Comparison of ENCODE assay signal across 5 fruit fly cellular contexts in the genomic region with DNA sequence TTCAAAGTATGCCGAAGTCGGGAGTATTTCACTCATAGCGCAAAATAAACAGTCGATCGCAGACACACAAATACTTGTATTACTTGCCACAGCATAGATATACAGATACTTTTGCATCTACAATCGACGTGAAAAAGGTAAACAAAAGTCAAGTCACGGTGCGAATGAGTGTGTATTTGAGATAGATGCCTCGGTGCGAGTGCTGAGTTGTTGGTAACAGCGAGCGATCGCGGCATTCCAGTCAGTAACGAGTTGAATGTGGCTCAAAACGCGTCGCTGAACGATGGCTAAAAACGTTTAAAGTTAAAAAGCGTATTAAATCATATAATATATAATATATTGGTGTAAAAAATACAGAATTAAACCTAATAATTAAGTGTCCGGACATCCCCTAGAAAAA.
TF ChIP-seq lines count a peak whose summit lies in the region.

A gene (plus strand): TSS at position 207 of the 400 bp plus-strand sequence.

- TF ChIP-seq CTCF in whole organism, embryonic (GFP tag; optimal IDR thresholded peaks at IDR 0.05; lab: Kevin White, UChicago), result no peak

TF ChIP-seq in whole organism, adult, 20 proteins besides CTCF, POLR2A, EP300 and RAD21:
- TF ChIP-seq Hr96 (GFP tag; optimal IDR thresholded peaks at IDR 0.05; lab: Kevin White, UChicago), result no peak
- peak; percentile 10 for TF ChIP-seq CG12768 (GFP tag; optimal IDR thresholded peaks at IDR 0.05; lab: Kevin White, UChicago)
- TF ChIP-seq cic (GFP tag; optimal IDR thresholded peaks at IDR 0.05; lab: Kevin White, UChicago), result peak; percentile 56
- no peak for TF ChIP-seq CG5204 (GFP tag; optimal IDR thresholded peaks at IDR 0.05; lab: Kevin White, UChicago)
- no peak for TF ChIP-seq ovo (GFP tag; optimal IDR thresholded peaks at IDR 0.05; lab: Kevin White, UChicago)
- TF ChIP-seq toe (GFP tag; optimal IDR thresholded peaks at IDR 0.05; lab: Kevin White, UChicago), result no peak
- TF ChIP-seq Crg-1 (GFP tag; optimal IDR thresholded peaks at IDR 0.05; lab: Kevin White, UChicago), result no peak
- TF ChIP-seq kay (GFP tag; lab: Kevin White, UChicago; ENCODE audit: borderline replicate concordance), result peak; percentile 55
- TF ChIP-seq tj (GFP tag; optimal IDR thresholded peaks at IDR 0.05; lab: Kevin White, UChicago), result no peak
- TF ChIP-seq cnc (optimal IDR thresholded peaks at IDR 0.05; lab: Kevin White, UChicago), result peak in 1 of 2 experiments; percentile 9
- no peak for TF ChIP-seq CG11617 (GFP tag; optimal IDR thresholded peaks at IDR 0.05; lab: Kevin White, UChicago)

TF ChIP-seq in whole organism, embryonic, 481 proteins besides CTCF, POLR2A, EP300 and RAD21 (continues in another document):
- no peak for TF ChIP-seq Pdp1 (GFP tag; optimal IDR thresholded peaks at IDR 0.05; lab: Kevin White, UChicago)
- no peak for TF ChIP-seq CrebB (tag; optimal IDR thresholded peaks at IDR 0.05; lab: Kevin White, UChicago)
- TF ChIP-seq CG13424 (tag; optimal IDR thresholded peaks at IDR 0.05; lab: Kevin White, UChicago), result no peak
- no peak for TF ChIP-seq CG15514 (GFP tag; optimal IDR thresholded peaks at IDR 0.05; lab: Kevin White, UChicago)
- TF ChIP-seq Poxn (GFP tag; IDR thresholded peaks at IDR 0.05; lab: Robert Waterston, UW), result no peak
- no peak for TF ChIP-seq CG9437 (GFP tag; optimal IDR thresholded peaks at IDR 0.05; lab: Kevin White, UChicago)
- TF ChIP-seq h (optimal IDR thresholded peaks at IDR 0.05; lab: Kevin White, UChicago), result no peak
- no peak for TF ChIP-seq CG4360 (GFP tag; IDR thresholded peaks at IDR 0.05; lab: Robert Waterston, UW)
- no peak for TF ChIP-seq CG16779 (GFP tag; IDR thresholded peaks at IDR 0.05; lab: Robert Waterston, UW)
- no peak for TF ChIP-seq sim (GFP tag; IDR thresholded peaks at IDR 0.05; lab: Robert Waterston, UW)
- TF ChIP-seq gce (GFP tag; IDR thresholded peaks at IDR 0.05; lab: Robert Waterston, UW), result no peak
- TF ChIP-seq peb (GFP tag; IDR thresholded peaks at IDR 0.05; lab: Robert Waterston, UW), result no peak
- TF ChIP-seq CG7963 (GFP tag; IDR thresholded peaks at IDR 0.05; lab: Robert Waterston, UW; ENCODE audit: partially characterized antibody), result no peak
- TF ChIP-seq Xbp1 (GFP tag; optimal IDR thresholded peaks at IDR 0.05; lab: Kevin White, UChicago), result no peak
- TF ChIP-seq Adf1 (GFP tag; IDR thresholded peaks at IDR 0.05; lab: Robert Waterston, UW), result no peak
- TF ChIP-seq inv (GFP tag; IDR thresholded peaks at IDR 0.05; lab: Robert Waterston, UW; ENCODE audit: partially characterized antibody), result no peak
- no peak for TF ChIP-seq YL-1 (GFP tag; optimal IDR thresholded peaks at IDR 0.05; lab: Kevin White, UChicago)
- no peak for TF ChIP-seq CG8478 (optimal IDR thresholded peaks at IDR 0.05; lab: Kevin White, UChicago)
- no peak for TF ChIP-seq NfI (GFP tag; optimal IDR thresholded peaks at IDR 0.05; lab: Kevin White, UChicago)
- TF ChIP-seq pfk (GFP tag; optimal IDR thresholded peaks at IDR 0.05; lab: Kevin White, UChicago), result no peak

TF ChIP-seq in whole organism, prepupa, 60 proteins besides CTCF, POLR2A, EP300 and RAD21:
- TF ChIP-seq CG11294 (GFP tag; IDR thresholded peaks at IDR 0.05; lab: Robert Waterston, UW) (no peak), Eip93F (GFP tag; optimal IDR thresholded peaks at IDR 0.05; lab: Kevin White, UChicago) (peak; percentile 17), CG6163 (GFP tag; IDR thresholded peaks at IDR 0.05; lab: Robert Waterston, UW) (0 out of 3 replicates have a peak, but pooled peaks have one; percentile 33), fkh (GFP tag; optimal IDR thresholded peaks at IDR 0.05; lab: Kevin White, UChicago) (peak; percentile 84), CG1621 (tag; optimal IDR thresholded peaks at IDR 0.05; lab: Kevin White, UChicago) (peak; percentile 0)

TF ChIP-seq in whole organism, pupa, 21 proteins besides CTCF, POLR2A, EP300 and RAD21:
- TF ChIP-seq CG8301 (tag; optimal IDR thresholded peaks at IDR 0.05; lab: Kevin White, UChicago), result no peak
- TF ChIP-seq Pif1A (GFP tag; optimal IDR thresholded peaks at IDR 0.05; lab: Kevin White, UChicago), result no peak
- no peak for TF ChIP-seq CG8159 (tag; optimal IDR thresholded peaks at IDR 0.05; lab: Kevin White, UChicago)
- no peak for TF ChIP-seq gl (tag; optimal IDR thresholded peaks at IDR 0.05; lab: Kevin White, UChicago)
- no peak for TF ChIP-seq CG34367 (tag; optimal IDR thresholded peaks at IDR 0.05; lab: Kevin White, UChicago)
- no peak for TF ChIP-seq CG32121 (GFP tag; IDR thresholded peaks at IDR 0.05; lab: Robert Waterston, UW)
- TF ChIP-seq fd96Ca (GFP tag; IDR thresholded peaks at IDR 0.05; lab: Robert Waterston, UW), result no peak; the same call in 2 of the 3 replicates
- TF ChIP-seq Snoo (tag; optimal IDR thresholded peaks at IDR 0.05; lab: Kevin White, UChicago), result no peak
- peak; percentile 24 for TF ChIP-seq EcR (GFP tag; optimal IDR thresholded peaks at IDR 0.05; lab: Kevin White, UChicago)
- TF ChIP-seq CG12605 (GFP tag; IDR thresholded peaks at IDR 0.05; lab: Robert Waterston, UW), result no peak
- TF ChIP-seq CG13204 (GFP tag; optimal IDR thresholded peaks at IDR 0.05; lab: Kevin White, UChicago), result no peak
- TF ChIP-seq rn (GFP tag; IDR thresholded peaks at IDR 0.05; lab: Robert Waterston, UW), result no peak
- no peak for TF ChIP-seq CG17806 (tag; optimal IDR thresholded peaks at IDR 0.05; lab: Kevin White, UChicago)
- peak; percentile 24 for TF ChIP-seq Pif1B (GFP tag; optimal IDR thresholded peaks at IDR 0.05; lab: Kevin White, UChicago)
- no peak for TF ChIP-seq CG14655 (GFP tag; optimal IDR thresholded peaks at IDR 0.05; lab: Kevin White, UChicago)
- TF ChIP-seq CG4496 (GFP tag; IDR thresholded peaks at IDR 0.05; lab: Robert Waterston, UW), result no peak
- TF ChIP-seq Ets98B (GFP tag; IDR thresholded peaks at IDR 0.05; lab: Robert Waterston, UW), result peak; percentile 5; the same call in 1 of the 2 replicates
- no peak for TF ChIP-seq CG10348 (GFP tag; IDR thresholded peaks at IDR 0.05; lab: Robert Waterston, UW)
TF ChIP-seq in whole organism, pupa: peak in this region for 3.

TF ChIP-seq in whole organism, wandering third instar larva, 38 proteins besides CTCF, POLR2A, EP300 and RAD21:
- no peak for TF ChIP-seq h (GFP tag; optimal IDR thresholded peaks at IDR 0.05; lab: Kevin White, UChicago)
- no peak for TF ChIP-seq N (GFP tag; optimal IDR thresholded peaks at IDR 0.05; lab: Kevin White, UChicago)
- peak; percentile 29 for TF ChIP-seq brk (GFP tag; optimal IDR thresholded peaks at IDR 0.05; lab: Kevin White, UChicago)
- TF ChIP-seq Hr78 (GFP tag; optimal IDR thresholded peaks at IDR 0.05; lab: Kevin White, UChicago), result no peak
- TF ChIP-seq Sp1 (GFP tag; optimal IDR thresholded peaks at IDR 0.05; lab: Kevin White, UChicago), result no peak
- peak; percentile 36 for TF ChIP-seq fru (GFP tag; optimal IDR thresholded peaks at IDR 0.05; lab: Kevin White, UChicago)
- no peak for TF ChIP-seq rgr (GFP tag; optimal IDR thresholded peaks at IDR 0.05; lab: Kevin White, UChicago)
- no peak for TF ChIP-seq tai (GFP tag; optimal IDR thresholded peaks at IDR 0.05; lab: Kevin White, UChicago)
- TF ChIP-seq jim (GFP tag; optimal IDR thresholded peaks at IDR 0.05; lab: Kevin White, UChicago), result no peak
- no peak for TF ChIP-seq pan (optimal IDR thresholded peaks at IDR 0.05; lab: Kevin White, UChicago)
- no peak for TF ChIP-seq Myc (optimal IDR thresholded peaks at IDR 0.05; lab: Kevin White, UChicago)
- no peak for TF ChIP-seq CG32264 (GFP tag; optimal IDR thresholded peaks at IDR 0.05; lab: Kevin White, UChicago)
